Worm (Caenorhabditis elegans): Measurements from ENCODE around the gene F23A7.1.
A peak's percentile ranks its signal among the peaks of the same experiment; 100 is the strongest.

Gene F23A7.1

ce11 chrX:16250679-16251078 is 33.5 kb downstream of the F23A7.1 start, which contains the start of gene W10G6.6:
Gene W10G6.6, minus strand, starts transcription at chrX:16250779.
- no peak for TF ChIP-seq nhr-85 (tag)
- no peak for TF ChIP-seq nhr-11 (tag; optimal IDR thresholded peaks at IDR 0.05)
- no peak for TF ChIP-seq fkh-10 (GFP tag; optimal IDR thresholded peaks at IDR 0.05)
- TF ChIP-seq dpl-1 (GFP tag; optimal IDR thresholded peaks at IDR 0.05): no peak
- no peak for TF ChIP-seq nhr-90 (tag; optimal IDR thresholded peaks at IDR 0.05; ENCODE audit: poor library complexity)
- TF ChIP-seq ama-1 (optimal IDR thresholded peaks at IDR 0.05): no peak
- TF ChIP-seq ceh-8 (GFP tag; optimal IDR thresholded peaks at IDR 0.05): no peak
- no peak for TF ChIP-seq pqm-1 (tag; optimal IDR thresholded peaks at IDR 0.05)
- TF ChIP-seq grh-1 (GFP tag; IDR thresholded peaks at IDR 0.05): no peak
- no peak for TF ChIP-seq nhr-76 (tag; optimal IDR thresholded peaks at IDR 0.05)
- no peak for TF ChIP-seq nhr-84 (tag; optimal IDR thresholded peaks at IDR 0.05)
- TF ChIP-seq sptf-1 (tag; optimal IDR thresholded peaks at IDR 0.05): no peak
- TF ChIP-seq unc-130 (tag; optimal IDR thresholded peaks at IDR 0.05): no peak
- no peak for TF ChIP-seq dsc-1 (tag; optimal IDR thresholded peaks at IDR 0.05)
- no peak for TF ChIP-seq alr-1 (tag; optimal IDR thresholded peaks at IDR 0.05; ENCODE audit: borderline replicate concordance)
- no peak for TF ChIP-seq xbp-1 (tag; optimal IDR thresholded peaks at IDR 0.05)
- no peak for TF ChIP-seq fos-1 (tag; optimal IDR thresholded peaks at IDR 0.05)
- TF ChIP-seq ceh-82 (tag; optimal IDR thresholded peaks at IDR 0.05): no peak
- TF ChIP-seq lin-15B (tag; optimal IDR thresholded peaks at IDR 0.05): no peak
- TF ChIP-seq fkh-8 (tag; optimal IDR thresholded peaks at IDR 0.05): no peak

ce11 chrX:16258503-16258902 is 41.3 kb downstream of the F23A7.1 start:
- TF ChIP-seq aha-1 (tag; optimal IDR thresholded peaks at IDR 0.05) (no peak), grh-1 (GFP tag; IDR thresholded peaks at IDR 0.05) (no peak), C34B4.2 (tag; optimal IDR thresholded peaks at IDR 0.05) (no peak), elt-3 (tag; optimal IDR thresholded peaks at IDR 0.05) (no peak), C04F5.9 (tag; optimal IDR thresholded peaks at IDR 0.05) (no peak), pag-3 (tag; optimal IDR thresholded peaks at IDR 0.05; ENCODE audit: borderline replicate concordance, insufficient read depth) (no peak), pqm-1 (tag; optimal IDR thresholded peaks at IDR 0.05) (no peak), sup-37 (GFP tag; optimal IDR thresholded peaks at IDR 0.05) (no peak), fos-1 (tag; optimal IDR thresholded peaks at IDR 0.05) (no peak), unc-86 (tag; optimal IDR thresholded peaks at IDR 0.05) (no peak), zag-1 (tag; optimal IDR thresholded peaks at IDR 0.05) (no peak), lin-15B (tag; optimal IDR thresholded peaks at IDR 0.05) (no peak)

- TF ChIP-seq elt-2 (tag; optimal IDR thresholded peaks at IDR 0.05) (peak; percentile 43), lin-15B (tag; optimal IDR thresholded peaks at IDR 0.05) (no peak)
These were observed 42.9 kb downstream of the F23A7.1 start for ce11 chrX:16260077-16260476.

- no peak for TF ChIP-seq snpc-4 (tag; optimal IDR thresholded peaks at IDR 0.05)
- TF ChIP-seq ets-5 (GFP tag; IDR thresholded peaks at IDR 0.05): no peak
- TF ChIP-seq lin-35 (GFP tag; optimal IDR thresholded peaks at IDR 0.05): peak in 1 of 2 experiments; percentile 13
- no peak for TF ChIP-seq unc-62 (GFP tag; optimal IDR thresholded peaks at IDR 0.05)
- TF ChIP-seq mab-9 (GFP tag; IDR thresholded peaks at IDR 0.05): no peak
- no peak for TF ChIP-seq mef-2 (tag; optimal IDR thresholded peaks at IDR 0.05)
- TF ChIP-seq hlh-17 (GFP tag; optimal IDR thresholded peaks at IDR 0.05; ENCODE audit: borderline replicate concordance): no peak
- TF ChIP-seq rnt-1 (tag; optimal IDR thresholded peaks at IDR 0.05): no peak
- TF ChIP-seq lin-15B (tag; optimal IDR thresholded peaks at IDR 0.05): no peak
- no peak for TF ChIP-seq ceh-82 (tag; optimal IDR thresholded peaks at IDR 0.05)
- TF ChIP-seq lin-39 (tag; optimal IDR thresholded peaks at IDR 0.05): no peak
- TF ChIP-seq dpl-1 (GFP tag; optimal IDR thresholded peaks at IDR 0.05): no peak
- peak; percentile 7 for TF ChIP-seq nhr-90 (tag; optimal IDR thresholded peaks at IDR 0.05; ENCODE audit: poor library complexity)
- TF ChIP-seq lin-14 (GFP tag; optimal IDR thresholded peaks at IDR 0.05): no peak
- TF ChIP-seq grh-1 (GFP tag; IDR thresholded peaks at IDR 0.05): no peak
- no peak for TF ChIP-seq ceh-63 (GFP tag; optimal IDR thresholded peaks at IDR 0.05)
- peak; percentile 9 for TF ChIP-seq nhr-71 (tag; optimal IDR thresholded peaks at IDR 0.05)
- TF ChIP-seq fkh-4 (tag; optimal IDR thresholded peaks at IDR 0.05; ENCODE audit: borderline replicate concordance): no peak
- no peak for TF ChIP-seq unc-30 (tag; optimal IDR thresholded peaks at IDR 0.05)
- no peak for TF ChIP-seq C04F5.9 (tag; optimal IDR thresholded peaks at IDR 0.05)
- TF ChIP-seq ztf-4 (tag; optimal IDR thresholded peaks at IDR 0.05): no peak
- peak; percentile 40 for TF ChIP-seq elt-2 (tag; optimal IDR thresholded peaks at IDR 0.05)
- TF ChIP-seq ceh-8 (GFP tag; optimal IDR thresholded peaks at IDR 0.05): no peak
- TF ChIP-seq pax-3 (tag; optimal IDR thresholded peaks at IDR 0.05): no peak
- TF ChIP-seq egl-27 (tag; optimal IDR thresholded peaks at IDR 0.05): no peak
- TF ChIP-seq mep-1 (tag; optimal IDR thresholded peaks at IDR 0.05): no peak
These were observed 44.8 kb downstream of the F23A7.1 start, which contains the start of gene sgk-1 for ce11 chrX:16261993-16262392. Gene sgk-1, minus strand, starts transcription at chrX:16262122.
